Worm (Caenorhabditis elegans) whole organism, mixed stage, embryonic: Measurements from ENCODE around the gene ZK177.1.

Experiments
- blmp-1 ChIP-seq: fragments of 150-350 bp; optimal IDR thresholded peaks from 2 replicates; lab custom pipeline; 2014; ENCODE audit warnings: missing biosample characterization, missing genetic modification characterization
- ceh-43 ChIP-seq: fragments of 200-800 bp; sonication (Bioruptor generic); optimal IDR thresholded peaks from 2 replicates; lab custom pipeline; 2018; ENCODE audit warnings: mild to moderate bottlenecking, missing genetic modification characterization, moderate library complexity, missing compliant biosample characterization
- elt-3 ChIP-seq: fragments of 150-350 bp; optimal IDR thresholded peaks from 2 replicates; lab custom pipeline; 2014; ENCODE audit warnings: missing biosample characterization, missing genetic modification characterization
- lin-13 ChIP-seq: fragments of 150-350 bp; optimal IDR thresholded peaks from 2 replicates; lab custom pipeline; 2014; ENCODE audit warnings: missing biosample characterization, missing genetic modification characterization
- mab-5 ChIP-seq: fragments of 150-350 bp; optimal IDR thresholded peaks from 2 replicates; lab custom pipeline; 2014; ENCODE audit warnings: missing biosample characterization, missing genetic modification characterization
- nhr-237 ChIP-seq: fragments of 150-350 bp; optimal IDR thresholded peaks from 2 replicates; lab custom pipeline; 2014; ENCODE audit warnings: missing biosample characterization, missing genetic modification characterization
- nhr-28 ChIP-seq: fragments of 150-350 bp; optimal IDR thresholded peaks from 2 replicates; lab custom pipeline; 2014; ENCODE audit warnings: missing biosample characterization, missing genetic modification characterization
- pha-4 ChIP-seq: fragments of 150-350 bp; optimal IDR thresholded peaks from 2 replicates; lab custom pipeline; 2018; ENCODE audit warnings: missing biosample characterization, missing genetic modification reagents, missing genetic modification characterization
- snpc-4 ChIP-seq: fragments of 150-350 bp; optimal IDR thresholded peaks from 2 replicates; lab custom pipeline; 2014; ENCODE audit warnings: missing biosample characterization, missing genetic modification characterization

ce11 chrII:5557134-5557533, 29.2 kb downstream of the ZK177.1 start:
- no peak for TF ChIP-seq snpc-4 (tag; lab: Kevin White, UChicago)
- no peak for TF ChIP-seq mab-5 (tag; lab: Kevin White, UChicago)
- TF ChIP-seq nhr-237 (tag; lab: Kevin White, UChicago): no peak
- no peak for TF ChIP-seq blmp-1
- TF ChIP-seq pha-4 (tag; lab: Kevin White, UChicago): no peak
- no peak for TF ChIP-seq ceh-43 (GFP tag; lab: Kevin White, UChicago)
- no peak for TF ChIP-seq nhr-28 (tag; lab: Kevin White, UChicago)
- no peak for TF ChIP-seq lin-13 (tag; lab: Kevin White, UChicago)
- TF ChIP-seq elt-3 (tag; lab: Kevin White, UChicago): no peak
